Fruit fly (Drosophila melanogaster) whole organism: ENCODE results near the gene CG5886.

Experiments
- psq ChIP-seq: fragments of >200 bp; optimal IDR thresholded peaks from 2 replicates; lab custom pipeline; 2017
- usp ChIP-seq: fragments of >200 bp; optimal IDR thresholded peaks from 2 replicates; lab custom pipeline; 2017; ENCODE audit warnings: missing biosample characterization, missing genetic modification characterization, mixed read lengths

DNA sequence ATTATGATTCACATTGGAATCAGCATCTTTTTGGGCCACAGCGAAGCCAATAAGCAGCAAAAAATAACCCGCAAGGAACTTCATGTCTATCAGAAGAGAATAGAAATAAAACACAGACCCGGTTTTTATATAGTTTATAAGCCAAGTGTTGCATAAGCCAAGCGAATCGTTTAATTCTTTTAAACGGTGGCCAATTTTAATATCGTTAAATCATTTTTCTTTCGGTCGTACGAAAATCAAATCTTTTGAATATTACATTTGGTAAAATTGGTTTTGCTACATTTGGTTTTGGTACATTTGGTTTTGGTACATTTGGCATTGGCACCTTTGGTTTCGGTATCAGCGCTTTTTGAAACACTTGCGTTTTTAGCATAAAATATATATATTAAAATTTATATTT, 21.3 kb upstream of the CG5886 start, which contains the start of gene Sfp96F:
- no peak for TF ChIP-seq psq
- no peak for TF ChIP-seq usp (GFP tag; lab: Kevin White, UChicago)
